Worm (Caenorhabditis elegans): ENCODE results near the gene Y38H8A.12.

DNA sequence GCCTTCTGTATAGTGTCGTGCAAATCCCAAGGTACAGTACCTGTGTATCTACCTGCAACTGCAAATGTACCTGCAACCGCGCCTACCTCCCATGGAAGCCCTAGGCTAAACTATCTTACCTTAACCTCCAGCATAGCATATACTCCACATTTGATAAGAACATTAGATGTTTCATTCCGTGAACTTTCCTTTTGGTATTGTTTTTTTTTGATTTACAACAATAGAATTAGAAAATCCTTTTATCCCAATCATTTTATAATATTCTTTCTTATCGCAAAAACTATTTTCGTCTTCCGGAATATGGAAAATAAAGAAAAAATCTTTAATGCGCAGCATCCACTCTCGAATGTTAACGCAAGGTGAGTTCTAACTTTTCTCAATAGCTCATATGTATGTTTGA, 13.4 kb upstream of the Y38H8A.12 start, which contains the start of gene Y38H8A.2:
- no peak for TF ChIP-seq F13C5.2 (tag; optimal IDR thresholded peaks at IDR 0.05)
- no peak for TF ChIP-seq flt-1 (GFP tag; IDR thresholded peaks at IDR 0.05)
- no peak for TF ChIP-seq ceh-36 (tag; optimal IDR thresholded peaks at IDR 0.05)
- TF ChIP-seq ama-1 (optimal IDR thresholded peaks at IDR 0.05) = no peak
- no peak for TF ChIP-seq tra-4 (tag; optimal IDR thresholded peaks at IDR 0.05)
- TF ChIP-seq ceh-13 (GFP tag; optimal IDR thresholded peaks at IDR 0.05) = no peak
- TF ChIP-seq hmbx-1 (tag; optimal IDR thresholded peaks at IDR 0.05) = no peak
- no peak for TF ChIP-seq pes-1 (GFP tag; IDR thresholded peaks at IDR 0.05)
- no peak for TF ChIP-seq sea-1 (GFP tag; conservative IDR thresholded peaks at IDR 0.05)

Measured in whole organism, early embryonic.